Worm (Caenorhabditis elegans) whole organism, L2 larva: Measurements from ENCODE around the gene nipi-3.

ENCODE experiments used
- C34F6.9 ChIP-seq: fragments of 150-350 bp; optimal IDR thresholded peaks from 2 replicates; lab custom pipeline; 2014; ENCODE audit warnings: missing biosample characterization, missing genetic modification characterization
- ZK546.5 ChIP-seq: sonication (generic microtip); optimal IDR thresholded peaks from 2 replicates; lab custom pipeline; 2017; ENCODE audit warnings: missing biosample characterization, missing genetic modification characterization
- alr-1 ChIP-seq: fragments of 150-350 bp; optimal IDR thresholded peaks from 2 replicates; lab custom pipeline; 2014; ENCODE audit warnings: missing biosample characterization, missing genetic modification characterization
- blmp-1 ChIP-seq: sonication (generic microtip); optimal IDR thresholded peaks from 2 replicates; lab custom pipeline; 2017; ENCODE audit warnings: missing genetic modification characterization, mild to moderate bottlenecking, missing compliant biosample characterization, antibody characterized with exemption, moderate library complexity; ENCODE audit not compliant: insufficient read depth
- ceh-16 ChIP-seq: fragments of 150-350 bp; optimal IDR thresholded peaks from 2 replicates; lab custom pipeline; 2014; ENCODE audit warnings: missing biosample characterization, missing genetic modification characterization
- ceh-82 ChIP-seq: fragments of 150-350 bp; optimal IDR thresholded peaks from 2 replicates; lab custom pipeline; 2014; ENCODE audit warnings: missing biosample characterization, missing genetic modification characterization
- crh-2 ChIP-seq: sonication (generic microtip); optimal IDR thresholded peaks from 2 replicates; lab custom pipeline; 2017; ENCODE audit warnings: missing biosample characterization, missing genetic modification characterization
- dmd-4 ChIP-seq: sonication (generic microtip); optimal IDR thresholded peaks from 2 replicates; lab custom pipeline; 2017; ENCODE audit warnings: missing biosample characterization, missing genetic modification characterization
- elt-1 ChIP-seq: fragments of 150-350 bp; optimal IDR thresholded peaks from 2 replicates; lab custom pipeline; 2014; ENCODE audit warnings: missing biosample characterization, missing genetic modification characterization
- fos-1 ChIP-seq: fragments of 150-350 bp; optimal IDR thresholded peaks from 2 replicates; lab custom pipeline; 2014; ENCODE audit warnings: missing biosample characterization, missing genetic modification characterization
- gmeb-1 ChIP-seq: fragments of 150-350 bp; optimal IDR thresholded peaks from 2 replicates; lab custom pipeline; 2014; ENCODE audit warnings: missing biosample characterization, missing genetic modification characterization
- lin-11 ChIP-seq: fragments of 150-350 bp; sonication (generic microtip); optimal IDR thresholded peaks from 2 replicates; lab custom pipeline; 2014; ENCODE audit warnings: missing biosample characterization, missing genetic modification characterization, inconsistent platforms, mixed read lengths
- lin-39 ChIP-seq: fragments of 150-350 bp; optimal IDR thresholded peaks from 2 replicates; lab custom pipeline; 2014; ENCODE audit warnings: missing biosample characterization, missing genetic modification reagents, missing genetic modification characterization
- lsy-2 ChIP-seq, 2 experiments: fragments of 150-350 bp in 1 of 2; sonication (generic microtip) in 1 of 2; optimal IDR thresholded peaks; 2 replicates each; lab custom pipeline; 2014 to 2017; ENCODE audit warnings: missing biosample characterization in 2 of 2, missing genetic modification characterization in 2 of 2
- mdl-1 ChIP-seq, 2 experiments: fragments of 150-350 bp in 1 of 2; sonication (generic microtip) in 1 of 2; optimal IDR thresholded peaks; 2 replicates each; lab custom pipeline; 2017; ENCODE audit warnings: missing biosample characterization in 2 of 2, missing genetic modification characterization in 2 of 2
- nhr-10 ChIP-seq: sonication (generic microtip); optimal IDR thresholded peaks from 2 replicates; lab custom pipeline; 2017; ENCODE audit warnings: missing biosample characterization, missing genetic modification characterization
- nhr-11 ChIP-seq: fragments of 150-350 bp; optimal IDR thresholded peaks from 2 replicates; lab custom pipeline; 2014; ENCODE audit warnings: missing biosample characterization, missing genetic modification characterization
- nhr-12 ChIP-seq: fragments of 150-350 bp; optimal IDR thresholded peaks from 2 replicates; lab custom pipeline; 2014; ENCODE audit warnings: missing biosample characterization, missing genetic modification characterization
- nhr-129 ChIP-seq: fragments of 150-350 bp; optimal IDR thresholded peaks from 2 replicates; lab custom pipeline; 2014; ENCODE audit warnings: missing biosample characterization, missing genetic modification characterization
- nhr-237 ChIP-seq: fragments of 150-350 bp; optimal IDR thresholded peaks from 2 replicates; lab custom pipeline; 2014; ENCODE audit warnings: missing biosample characterization, missing genetic modification characterization
- nhr-6 ChIP-seq: fragments of 150-350 bp; optimal IDR thresholded peaks from 2 replicates; lab custom pipeline; 2014; ENCODE audit warnings: missing biosample characterization, missing genetic modification characterization
- peb-1 ChIP-seq: fragments of 150-350 bp; optimal IDR thresholded peaks from 2 replicates; lab custom pipeline; 2014; ENCODE audit warnings: missing biosample characterization, missing genetic modification characterization
- sem-4 ChIP-seq: fragments of 150-350 bp; optimal IDR thresholded peaks from 2 replicates; lab custom pipeline; 2014; ENCODE audit warnings: missing biosample characterization, missing genetic modification reagents, missing genetic modification characterization
- skn-1 ChIP-seq: sonication (generic microtip); optimal IDR thresholded peaks from 2 replicates; lab custom pipeline; 2017; ENCODE audit warnings: missing biosample characterization, missing genetic modification characterization
- sma-3 ChIP-seq: sonication (generic microtip); optimal IDR thresholded peaks from 2 replicates; lab custom pipeline; 2016; ENCODE audit warnings: missing genetic modification reagents, missing genetic modification characterization, missing compliant biosample characterization
- sma-9 ChIP-seq, 2 experiments: fragments of 150-350 bp in 1 of 2; sonication (generic microtip) in 1 of 2; optimal IDR thresholded peaks; 2 replicates each; lab custom pipeline; 2014 to 2016; ENCODE audit warnings: missing genetic modification characterization in 2 of 2, mild to moderate bottlenecking in 1 of 2, missing biosample characterization in 1 of 2, missing compliant biosample characterization in 1 of 2, missing genetic modification reagents in 1 of 2, moderate library complexity in 1 of 2
- unc-39 ChIP-seq: fragments of 150-350 bp; optimal IDR thresholded peaks from 2 replicates; lab custom pipeline; 2014; ENCODE audit warnings: missing biosample characterization, missing genetic modification characterization
- unc-62 ChIP-seq: fragments of 150-350 bp; optimal IDR thresholded peaks from 2 replicates; lab custom pipeline; 2014; ENCODE audit warnings: missing biosample characterization, missing genetic modification reagents, missing genetic modification characterization
- zag-1 ChIP-seq: fragments of 150-350 bp; optimal IDR thresholded peaks from 2 replicates; lab custom pipeline; 2014; ENCODE audit warnings: missing biosample characterization, missing genetic modification characterization
- ztf-1 ChIP-seq: fragments of 200-800 bp; sonication (Bioruptor generic); conservative IDR thresholded peaks from 2 replicates; pipeline ENCODE4 v1.3.6; 2022; ENCODE audit warnings: missing genetic modification characterization, missing compliant biosample characterization

nipi-3 gene

DNA sequence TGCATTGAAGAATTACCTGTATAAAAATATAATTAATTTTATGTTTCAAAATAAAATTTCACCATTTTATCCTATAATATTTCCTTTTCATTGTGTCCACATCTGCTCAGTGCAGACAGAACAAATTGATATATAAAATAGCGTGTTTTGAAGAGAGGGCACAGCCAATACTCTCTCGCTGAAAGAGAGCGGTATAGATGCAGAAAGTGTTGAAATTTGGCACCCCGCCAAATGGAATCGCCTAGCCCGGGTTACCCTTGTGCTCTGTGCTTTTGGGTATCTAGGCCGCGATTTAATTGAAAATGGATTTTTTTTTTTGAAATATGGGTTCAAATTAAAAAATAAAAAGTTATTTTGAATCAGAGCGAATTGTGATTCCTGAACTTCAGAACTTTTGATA, 9.4 kb downstream of the nipi-3 start:
- TF ChIP-seq ceh-82 (no peak), sem-4 (tag; lab: Kevin White, UChicago) (no peak), sma-9 (GFP tag; optimal IDR thresholded peaks at IDR 0.05; lab: Kevin White, UChicago) (peak; percentile 20), sma-9 (tag; optimal IDR thresholded peaks at IDR 0.05; lab: Kevin White, UChicago) (no peak), nhr-129 (tag; lab: Kevin White, UChicago) (peak; percentile 28), nhr-11 (tag; lab: Kevin White, UChicago) (no peak), gmeb-1 (tag; lab: Kevin White, UChicago) (no peak), unc-62 (GFP tag; lab: Kevin White, UChicago) (no peak), sma-3 (no peak), crh-2 (tag; lab: Kevin White, UChicago) (peak; percentile 52), zag-1 (tag; lab: Kevin White, UChicago) (peak; percentile 18), blmp-1 (tag; lab: Kevin White, UChicago) (no peak), lsy-2 (tag; optimal IDR thresholded peaks at IDR 0.05; lab: Kevin White, UChicago) (peak in 1 of 2 experiments; percentile 32), C34F6.9 (tag; lab: Kevin White, UChicago) (peak; percentile 55), nhr-10 (tag; lab: Kevin White, UChicago) (no peak), fos-1 (tag; lab: Kevin White, UChicago) (peak; percentile 18), ztf-1 (no peak), unc-39 (tag; lab: Kevin White, UChicago) (no peak), skn-1 (tag; lab: Kevin White, UChicago) (no peak)
- TF ChIP-seq, all 48 proteins: peak for 7

DNA sequence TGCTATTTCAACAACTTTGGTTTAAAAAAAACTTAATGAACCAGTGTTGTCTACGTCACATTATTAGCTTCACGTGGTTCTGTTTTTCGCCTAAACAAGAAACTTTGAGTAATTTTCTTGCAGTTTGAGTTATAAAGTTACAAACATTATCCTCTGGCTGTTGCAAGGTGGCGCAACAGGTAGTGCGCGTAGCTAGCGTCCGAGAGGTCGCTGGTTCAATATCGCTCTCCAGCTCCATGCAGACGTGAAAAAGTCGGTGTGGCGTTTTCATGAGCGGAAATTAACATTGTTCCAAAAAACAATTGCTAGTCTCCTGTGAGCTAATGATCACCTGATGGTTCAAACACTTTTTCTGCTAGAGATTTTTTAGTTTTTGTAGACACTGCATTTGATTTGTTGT, 11.5 kb downstream of the nipi-3 start:
- TF ChIP-seq sma-3 (peak; percentile 24), lsy-2 (tag; optimal IDR thresholded peaks at IDR 0.05; lab: Kevin White, UChicago) (peak in 1 of 2 experiments; percentile 5), sma-9 (GFP tag; optimal IDR thresholded peaks at IDR 0.05; lab: Kevin White, UChicago) (peak; percentile 40), sma-9 (tag; optimal IDR thresholded peaks at IDR 0.05; lab: Kevin White, UChicago) (no peak), gmeb-1 (tag; lab: Kevin White, UChicago) (no peak), ceh-82 (no peak), lin-11 (tag; lab: Kevin White, UChicago) (peak; percentile 36), C34F6.9 (tag; lab: Kevin White, UChicago) (peak; percentile 43), nhr-129 (tag; lab: Kevin White, UChicago) (peak; percentile 18), fos-1 (tag; lab: Kevin White, UChicago) (peak; percentile 32), crh-2 (tag; lab: Kevin White, UChicago) (no peak), blmp-1 (tag; lab: Kevin White, UChicago) (no peak)

DNA sequence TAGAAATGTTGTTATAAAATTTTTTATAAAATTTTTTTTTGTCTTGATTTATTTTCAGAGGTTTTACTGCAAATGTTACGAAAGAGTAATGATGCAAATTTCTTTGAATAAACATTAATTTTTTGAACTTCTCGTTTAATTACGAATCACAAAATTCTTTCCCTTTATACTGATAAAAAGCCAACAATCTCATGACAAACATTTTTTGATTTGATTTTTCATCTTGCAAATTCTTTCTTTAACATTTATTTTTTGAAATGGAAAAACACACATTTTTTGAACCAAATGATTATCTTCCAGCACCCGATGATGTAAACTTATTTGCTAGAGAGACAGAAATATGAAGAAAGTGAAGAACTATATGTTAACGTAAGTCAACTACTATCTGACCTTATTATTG, 12.4 kb downstream of the nipi-3 start, which contains the start of gene K09E9.1:
K09E9.1 (plus strand) TSS at position 301 of the 400 bp plus-strand sequence.
- TF ChIP-seq ZK546.5 (tag; lab: Kevin White, UChicago) (no peak), lin-39 (no peak), ztf-1 (no peak), mdl-1 (tag; optimal IDR thresholded peaks at IDR 0.05; lab: Kevin White, UChicago) (no peak), sem-4 (tag; lab: Kevin White, UChicago) (no peak), elt-1 (tag; lab: Kevin White, UChicago) (no peak), nhr-6 (no peak), fos-1 (tag; lab: Kevin White, UChicago) (peak; percentile 17)

DNA sequence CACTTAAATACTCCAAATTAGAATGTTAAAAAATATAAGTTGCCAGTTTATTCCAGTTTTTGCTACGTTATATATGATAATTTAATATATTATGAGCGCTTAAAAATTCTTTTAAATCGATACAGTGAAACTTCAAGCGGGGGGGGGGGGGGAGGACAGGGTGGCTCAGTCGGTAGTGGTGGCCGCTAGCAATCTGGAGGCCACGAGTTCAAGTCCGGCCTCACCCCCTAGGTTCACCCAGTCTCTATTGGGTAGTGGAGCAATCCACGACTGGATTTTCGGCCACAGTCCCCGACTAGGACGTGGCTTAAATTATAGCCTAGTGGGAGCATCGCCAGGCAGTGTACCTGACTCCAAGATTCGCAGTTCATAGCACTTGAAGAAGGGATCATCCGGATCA, 13.2 kb downstream of the nipi-3 start:
- TF ChIP-seq nhr-10 (tag; lab: Kevin White, UChicago) (no peak), fos-1 (tag; lab: Kevin White, UChicago) (no peak), crh-2 (tag; lab: Kevin White, UChicago) (no peak)

DNA sequence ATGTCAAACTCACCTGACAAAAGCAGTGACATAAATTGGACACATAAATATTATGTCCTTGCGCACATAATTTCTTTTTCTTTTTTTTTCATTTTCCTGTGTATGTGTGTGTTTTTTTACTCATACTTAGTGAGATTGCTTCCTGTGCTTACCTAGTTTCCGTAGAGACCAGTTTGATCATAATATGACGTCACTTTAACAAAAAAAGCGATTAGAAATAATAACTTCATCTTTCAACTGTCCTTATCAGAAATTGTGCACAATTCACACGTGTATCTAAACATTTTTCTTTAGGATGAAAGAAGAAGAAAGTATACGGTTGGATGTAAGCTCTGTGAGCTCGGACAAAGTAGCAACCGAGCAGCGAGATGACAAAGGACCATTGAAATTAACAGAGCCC, 14.3 kb downstream of the nipi-3 start:
- TF ChIP-seq nhr-12 (tag; lab: Kevin White, UChicago) (no peak), ceh-16 (no peak), alr-1 (tag; lab: Kevin White, UChicago) (no peak), nhr-237 (tag; lab: Kevin White, UChicago) (no peak), nhr-6 (no peak), unc-39 (tag; lab: Kevin White, UChicago) (no peak), sma-9 (GFP tag; optimal IDR thresholded peaks at IDR 0.05; lab: Kevin White, UChicago) (peak; percentile 38), sma-9 (tag; optimal IDR thresholded peaks at IDR 0.05; lab: Kevin White, UChicago) (no peak), skn-1 (tag; lab: Kevin White, UChicago) (no peak), fos-1 (tag; lab: Kevin White, UChicago) (peak; percentile 65), crh-2 (tag; lab: Kevin White, UChicago) (peak; percentile 36), dmd-4 (tag; lab: Kevin White, UChicago) (no peak), peb-1 (no peak)
- TF ChIP-seq, all 48 proteins: peak for 3
